Fruit fly (Drosophila melanogaster) whole organism, embryonic: Measurements from ENCODE around the gene Sfxn2.

Experiments used
- Aef1 ChIP-seq: fragments of 200-800 bp; sonication (Bioruptor generic); IDR thresholded peaks from 3 replicates; pipeline ENCODE4 v1.3.6; 2022; ENCODE audit warnings: missing biosample characterization, missing genetic modification characterization
- CG10147 ChIP-seq: fragments of 200-800 bp; sonication (Bioruptor generic); optimal IDR thresholded peaks from 2 replicates; lab custom pipeline; 2019; ENCODE audit warnings: missing biosample characterization, mild to moderate bottlenecking, missing genetic modification characterization, moderate library complexity
- CG1024 ChIP-seq: fragments of 200-800 bp; sonication (Bioruptor generic); IDR thresholded peaks from 2 replicates; pipeline ENCODE4 v1.3.6; 2022; ENCODE audit warnings: missing biosample characterization, missing genetic modification characterization
- CG10543 ChIP-seq: fragments of 200-800 bp; sonication (Bioruptor generic); optimal IDR thresholded peaks from 3 replicates; lab custom pipeline; 2017; ENCODE audit warnings: missing biosample characterization, mild to moderate bottlenecking, missing genetic modification characterization, moderate library complexity
- CG11560 ChIP-seq: fragments of 200-800 bp; sonication (Bioruptor generic); IDR thresholded peaks from 3 replicates; pipeline ENCODE4 v1.3.6; 2022; ENCODE audit warnings: missing biosample characterization, missing genetic modification characterization
- CG11723 ChIP-seq: fragments of 200-800 bp; sonication (Bioruptor generic); optimal IDR thresholded peaks from 2 replicates; lab custom pipeline; 2017; ENCODE audit warnings: missing biosample characterization, mild to moderate bottlenecking, missing genetic modification characterization
- CG12155 ChIP-seq: fragments of 200-800 bp; sonication (Bioruptor generic); optimal IDR thresholded peaks from 3 replicates; lab custom pipeline; 2016; ENCODE audit warnings: missing biosample characterization, missing genetic modification characterization
- CG12299 ChIP-seq: fragments of 200-800 bp; sonication (Bioruptor generic); optimal IDR thresholded peaks from 2 replicates; lab custom pipeline; 2018; ENCODE audit warnings: missing biosample characterization, mild to moderate bottlenecking, missing genetic modification characterization
- CG13894 ChIP-seq: fragments of 200-800 bp; sonication (Bioruptor generic); optimal IDR thresholded peaks from 3 replicates; lab custom pipeline; 2018; ENCODE audit warnings: missing biosample characterization, mild to moderate bottlenecking, missing genetic modification characterization, moderate library complexity
- CG14667 ChIP-seq: fragments of 200-800 bp; sonication (Bioruptor generic); IDR thresholded peaks from 2 replicates; pipeline ENCODE4 v1.3.6; 2022; ENCODE audit warnings: missing biosample characterization, missing genetic modification characterization
- CG17359 ChIP-seq: fragments of 200-800 bp; sonication (Bioruptor generic); optimal IDR thresholded peaks from 3 replicates; lab custom pipeline; 2018; ENCODE audit warnings: missing biosample characterization, mild to moderate bottlenecking, missing genetic modification characterization, moderate library complexity
- CG17385 ChIP-seq: fragments of 200-800 bp; sonication (Bioruptor generic); optimal IDR thresholded peaks from 3 replicates; lab custom pipeline; 2018; ENCODE audit warnings: missing biosample characterization, mild to moderate bottlenecking, missing genetic modification characterization
- CG18011 ChIP-seq: fragments of 200-800 bp; sonication (Bioruptor generic); optimal IDR thresholded peaks from 2 replicates; lab custom pipeline; 2017; ENCODE audit warnings: missing biosample characterization, missing genetic modification characterization, mild to moderate bottlenecking, moderate library complexity, missing genotype
- CG2199 ChIP-seq: fragments of 200-800 bp; sonication (Bioruptor generic); IDR thresholded peaks from 3 replicates; pipeline ENCODE4 v1.3.6; 2022; ENCODE audit warnings: missing biosample characterization, missing genetic modification characterization
- CG3995 ChIP-seq: fragments of 200-800 bp; sonication (Bioruptor generic); optimal IDR thresholded peaks from 3 replicates; lab custom pipeline; 2016; ENCODE audit warnings: missing biosample characterization, missing genetic modification characterization
- CG6254 ChIP-seq: fragments of 200-800 bp; sonication (Bioruptor generic); optimal IDR thresholded peaks from 3 replicates; lab custom pipeline; 2017; ENCODE audit warnings: mild to moderate bottlenecking, missing biosample characterization, missing genetic modification reagents, missing genetic modification characterization
- CG6854 ChIP-seq: fragments of 200-800 bp; sonication (Bioruptor generic); optimal IDR thresholded peaks from 3 replicates; lab custom pipeline; 2017; ENCODE audit warnings: missing biosample characterization, mild to moderate bottlenecking, missing genetic modification characterization
- CG8478 ChIP-seq: fragments of >200 bp; optimal IDR thresholded peaks from 2 replicates; lab custom pipeline; 2018
- CG8944 ChIP-seq: fragments of 200-800 bp; sonication (Bioruptor generic); optimal IDR thresholded peaks from 3 replicates; lab custom pipeline; 2016; ENCODE audit warnings: missing biosample characterization, missing genetic modification characterization
- CTCF ChIP-seq: fragments of 200-800 bp; sonication (Bioruptor generic); optimal IDR thresholded peaks from 2 replicates; lab custom pipeline; 2017; ENCODE audit warnings: missing biosample characterization, mild to moderate bottlenecking, missing genetic modification characterization, moderate library complexity
- Camta ChIP-seq: fragments of 200-800 bp; sonication (Bioruptor generic); optimal IDR thresholded peaks from 2 replicates; lab custom pipeline; 2016; ENCODE audit warnings: missing biosample characterization, missing genetic modification characterization
- Drgx ChIP-seq: fragments of 200-800 bp; sonication (Bioruptor generic); IDR thresholded peaks from 2 replicates; pipeline ENCODE4 v1.3.6; 2022; ENCODE audit warnings: missing biosample characterization, missing genetic modification characterization
- Med ChIP-seq: fragments of 200-800 bp; sonication (Bioruptor generic); peaks from one replicate; lab custom pipeline; 2016; ENCODE audit warnings: missing biosample characterization, missing genetic modification characterization, mild to moderate bottlenecking, inconsistent platforms, moderate library complexity
- Side ChIP-seq: fragments of 200-800 bp; sonication (Bioruptor generic); optimal IDR thresholded peaks from 2 replicates; lab custom pipeline; 2016; ENCODE audit warnings: missing biosample characterization, missing genetic modification characterization
- Sox102F ChIP-seq: fragments of 200-800 bp; sonication (Bioruptor generic); optimal IDR thresholded peaks from 2 replicates; lab custom pipeline; 2018; ENCODE audit warnings: missing biosample characterization, mild to moderate bottlenecking, missing genetic modification characterization, moderate library complexity
- Stat92E ChIP-seq, 3 experiments: fragments of >200 bp in 2 of 3; fragments of 200-800 bp in 1 of 3; sonication (Bioruptor generic) in 1 of 3; optimal IDR thresholded peaks; 2 replicates each; lab custom pipeline; 2017 to 2019; ENCODE audit warnings: missing biosample characterization in 3 of 3, missing genetic modification characterization in 3 of 3, mild to moderate bottlenecking in 1 of 3, moderate library complexity in 1 of 3
- aop ChIP-seq: fragments of 200-800 bp; sonication (Bioruptor generic); IDR thresholded peaks from 2 replicates; pipeline ENCODE4 v1.3.6; 2022; ENCODE audit warnings: missing biosample characterization, missing genetic modification characterization
- ara ChIP-seq: fragments of 200-800 bp; sonication (Bioruptor generic); IDR thresholded peaks from 2 replicates; pipeline ENCODE4 v1.3.6; 2022; ENCODE audit warnings: missing biosample characterization, missing genetic modification characterization
- bbx ChIP-seq: fragments of 200-800 bp; sonication (Bioruptor generic); IDR thresholded peaks from 2 replicates; pipeline ENCODE4 v1.3.6; 2022; ENCODE audit warnings: missing biosample characterization, missing genetic modification characterization; ENCODE audit not compliant: partially characterized antibody
- bcd ChIP-seq: fragments of 200-800 bp; sonication (Bioruptor generic); optimal IDR thresholded peaks from 2 replicates; lab custom pipeline; 2017; ENCODE audit warnings: missing biosample characterization, mild to moderate bottlenecking, missing genetic modification characterization
- cas ChIP-seq: fragments of 200-800 bp; sonication (Bioruptor generic); IDR thresholded peaks from 2 replicates; pipeline ENCODE4 v1.3.6; 2022; ENCODE audit warnings: missing biosample characterization, missing genetic modification characterization
- chif ChIP-seq, 2 experiments: fragments of 200-800 bp; sonication (Bioruptor generic); optimal IDR thresholded peaks; 3 replicates each; lab custom pipeline; 2016; ENCODE audit warnings: missing biosample characterization in 2 of 2, missing genetic modification characterization in 2 of 2
- cwo ChIP-seq: fragments of 200-800 bp; sonication (Bioruptor generic); optimal IDR thresholded peaks from 3 replicates; lab custom pipeline; 2017; ENCODE audit warnings: missing biosample characterization, missing genetic modification characterization, mild to moderate bottlenecking, moderate library complexity, missing genetic modification reagents
- dan ChIP-seq: fragments of 200-800 bp; sonication (Bioruptor generic); IDR thresholded peaks from 2 replicates; pipeline ENCODE4 v1.3.6; 2022; ENCODE audit warnings: missing biosample characterization, missing genetic modification characterization
- inv ChIP-seq: fragments of 200-800 bp; sonication (Bioruptor generic); IDR thresholded peaks from 2 replicates; pipeline ENCODE4 v1.3.6; 2022; ENCODE audit warnings: missing biosample characterization, missing genetic modification characterization; ENCODE audit not compliant: partially characterized antibody
- ken ChIP-seq: fragments of 200-800 bp; sonication (Bioruptor generic); IDR thresholded peaks from 3 replicates; pipeline ENCODE4 v1.3.6; 2022; ENCODE audit warnings: missing biosample characterization, missing genetic modification characterization
- lola ChIP-seq, 3 experiments: fragments of >200 bp in 2 of 3; fragments of 200-800 bp in 1 of 3; sonication (Bioruptor generic) in 1 of 3; optimal IDR thresholded peaks; 2 replicates each; lab custom pipeline; 2017 to 2019; ENCODE audit warnings: missing biosample characterization in 3 of 3, missing genetic modification characterization in 3 of 3, mild to moderate bottlenecking in 1 of 3, moderate library complexity in 1 of 3
- nau ChIP-seq: fragments of 200-800 bp; sonication (Bioruptor generic); optimal IDR thresholded peaks from 3 replicates; lab custom pipeline; 2017; ENCODE audit warnings: missing biosample characterization, mild to moderate bottlenecking, missing genetic modification characterization, missing genetic modification reagents
- peb ChIP-seq: fragments of 200-800 bp; sonication (Bioruptor generic); IDR thresholded peaks from 2 replicates; pipeline ENCODE4 v1.3.6; 2022; ENCODE audit warnings: missing biosample characterization, missing genetic modification characterization
- pfk ChIP-seq: fragments of 200-800 bp; sonication (Bioruptor generic); optimal IDR thresholded peaks from 2 replicates; lab custom pipeline; 2018; ENCODE audit warnings: missing biosample characterization, mild to moderate bottlenecking, missing genetic modification characterization, moderate library complexity
- pnt ChIP-seq: fragments of 200-800 bp; sonication (Bioruptor generic); optimal IDR thresholded peaks from 3 replicates; lab custom pipeline; 2016; ENCODE audit warnings: missing biosample characterization, missing genetic modification characterization
- psq ChIP-seq: fragments of 200-800 bp; sonication (Bioruptor generic); optimal IDR thresholded peaks from 2 replicates; lab custom pipeline; 2017; ENCODE audit warnings: missing biosample characterization, missing genetic modification characterization
- pzg ChIP-seq: fragments of 200-800 bp; sonication (Bioruptor generic); optimal IDR thresholded peaks from 3 replicates; lab custom pipeline; 2018; ENCODE audit warnings: missing biosample characterization, mild to moderate bottlenecking, missing genetic modification characterization, moderate library complexity
- sna ChIP-seq: fragments of 200-800 bp; sonication (Bioruptor generic); IDR thresholded peaks from 2 replicates; pipeline ENCODE4 v1.3.6; 2022; ENCODE audit warnings: missing biosample characterization, missing genetic modification characterization; ENCODE audit not compliant: partially characterized antibody
- tap ChIP-seq: fragments of 200-800 bp; optimal IDR thresholded peaks from 3 replicates; lab custom pipeline; 2019; ENCODE audit warnings: missing biosample characterization, mild to moderate bottlenecking, missing genetic modification characterization, moderate library complexity
- ttk ChIP-seq: fragments of 200-800 bp; sonication (Bioruptor generic); IDR thresholded peaks from 2 replicates; pipeline ENCODE4 v2.1.2; 2022; ENCODE audit warnings: missing biosample characterization, missing genetic modification characterization
- tup ChIP-seq: fragments of 200-800 bp; sonication (Bioruptor generic); optimal IDR thresholded peaks from 2 replicates; lab custom pipeline; 2016; ENCODE audit warnings: missing biosample characterization, mild to moderate bottlenecking, missing genetic modification characterization, moderate library complexity
- vfl ChIP-seq: fragments of 200-800 bp; sonication (Bioruptor generic); optimal IDR thresholded peaks from 2 replicates; lab custom pipeline; 2016; ENCODE audit warnings: missing biosample characterization, missing genetic modification characterization
- vvl ChIP-seq: fragments of 200-800 bp; sonication (Bioruptor generic); IDR thresholded peaks from 2 replicates; pipeline ENCODE4 v1.3.6; 2022; ENCODE audit warnings: missing biosample characterization, missing genetic modification characterization

Gene Sfxn2

DNA sequence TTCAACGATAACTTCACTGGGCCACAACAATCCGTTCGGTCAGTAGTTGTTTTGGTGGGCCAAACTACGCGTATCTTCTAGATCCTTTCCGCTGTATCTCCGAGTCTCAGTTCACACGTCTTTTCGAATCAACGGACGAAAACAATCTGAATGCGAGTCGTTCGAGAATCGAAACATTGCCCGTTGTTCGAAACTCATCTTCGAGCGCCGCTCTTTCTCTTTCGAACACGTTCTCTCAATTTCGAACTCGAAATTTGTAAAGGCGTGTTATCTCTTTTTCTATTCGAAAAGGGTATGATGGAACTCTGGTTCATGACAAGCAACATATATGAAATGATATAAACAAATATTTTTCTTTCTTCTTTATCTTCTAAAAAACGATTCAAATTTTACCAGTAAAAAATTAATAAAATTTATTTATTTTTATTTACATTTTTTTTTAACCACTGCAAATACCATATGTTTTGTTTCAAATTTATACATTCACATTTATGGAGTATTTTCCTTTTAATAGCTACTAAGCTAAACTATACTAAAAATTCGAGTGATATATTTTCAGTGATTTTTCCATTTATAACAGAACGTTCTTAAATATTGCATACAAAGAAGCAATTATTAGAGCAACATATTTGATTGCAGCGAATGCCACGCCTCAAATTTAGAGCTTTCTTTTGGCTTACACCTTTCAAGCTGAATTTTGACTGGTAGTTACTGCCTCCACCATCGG, 17.5 kb upstream of the Sfxn2 start, which contains the start of gene nkd (continued):
- TF ChIP-seq tup (peak; percentile 48), CG11560 (tag; lab: Robert Waterston, UW) (no peak), peb (peak; percentile 62), aop (peak; percentile 69; the same call in 1 of the 2 replicates), Sox102F (GFP tag; lab: Kevin White, UChicago) (peak; percentile 91), nau (peak; percentile 29), pzg (no peak), sna (GFP tag; lab: Robert Waterston, UW) (no peak), vvl (GFP tag; lab: Robert Waterston, UW) (peak; percentile 97), CG14667 (GFP tag; lab: Robert Waterston, UW) (peak; percentile 82), ken (GFP tag; lab: Robert Waterston, UW) (peak; percentile 80), Side (GFP tag; lab: Kevin White, UChicago) (peak; percentile 41), CG8944 (peak; percentile 40), CG17385 (GFP tag; lab: Kevin White, UChicago) (peak; percentile 88), cwo (peak; percentile 80), vfl (GFP tag; lab: Kevin White, UChicago) (peak; percentile 76), CG12299 (peak; percentile 91), CG6854 (GFP tag; lab: Kevin White, UChicago) (peak; percentile 73), CG11723 (GFP tag; lab: Kevin White, UChicago) (peak; percentile 60), dan (GFP tag; lab: Robert Waterston, UW) (no peak), ttk (GFP tag; lab: Robert Waterston, UW) (peak; percentile 87), CG12155 (peak; percentile 89), CG1024 (GFP tag; lab: Robert Waterston, UW) (peak; percentile 86), chif (GFP tag; optimal IDR thresholded peaks at IDR 0.05; lab: Kevin White, UChicago) (peak in 1 of 2 experiments; percentile 78), ara (GFP tag; lab: Robert Waterston, UW) (peak; percentile 92), CG13894 (tag; lab: Kevin White, UChicago) (peak; percentile 82), pnt (GFP tag; lab: Kevin White, UChicago) (peak; percentile 29), bcd (peak; percentile 76), Med (GFP tag; lab: Kevin White, UChicago) (peak; percentile 92), CG3995 (GFP tag; lab: Kevin White, UChicago) (peak; percentile 16), Stat92E (GFP tag; optimal IDR thresholded peaks at IDR 0.05; lab: Kevin White, UChicago) (peak in 1 of 3 experiments; percentile 71), CG6254 (GFP tag; lab: Kevin White, UChicago) (peak; percentile 56), CG10147 (GFP tag; lab: Kevin White, UChicago) (peak; percentile 74), CG18011 (peak; percentile 47), psq (peak; percentile 69), lola (GFP tag; optimal IDR thresholded peaks at IDR 0.05; lab: Kevin White, UChicago) (peak in 1 of 3 experiments; percentile 92), cas (GFP tag; lab: Robert Waterston, UW) (peak; percentile 82), CG10543 (GFP tag; lab: Kevin White, UChicago) (peak; percentile 70), CG2199 (GFP tag; lab: Robert Waterston, UW) (peak; percentile 96), inv (GFP tag; lab: Robert Waterston, UW) (peak; percentile 33; the same call in 1 of the 2 replicates), Drgx (GFP tag; lab: Robert Waterston, UW) (peak; percentile 92), CTCF (GFP tag; lab: Kevin White, UChicago) (peak; percentile 25), Aef1 (GFP tag; lab: Robert Waterston, UW) (peak; percentile 80), bbx (GFP tag; lab: Robert Waterston, UW) (peak; percentile 81), pfk (GFP tag; lab: Kevin White, UChicago) (no peak), Camta (GFP tag; lab: Kevin White, UChicago) (peak; percentile 57), CG17359 (tag; lab: Kevin White, UChicago) (peak; percentile 94), CG8478 (lab: Kevin White, UChicago) (no peak), tap (tag; lab: Kevin White, UChicago) (peak; percentile 88)
